Fruit fly (Drosophila melanogaster): ENCODE measurements around the gene obst-H.
A peak's percentile ranks its signal among the peaks of the same experiment; 100 is the strongest.

Gene obst-H

DNA sequence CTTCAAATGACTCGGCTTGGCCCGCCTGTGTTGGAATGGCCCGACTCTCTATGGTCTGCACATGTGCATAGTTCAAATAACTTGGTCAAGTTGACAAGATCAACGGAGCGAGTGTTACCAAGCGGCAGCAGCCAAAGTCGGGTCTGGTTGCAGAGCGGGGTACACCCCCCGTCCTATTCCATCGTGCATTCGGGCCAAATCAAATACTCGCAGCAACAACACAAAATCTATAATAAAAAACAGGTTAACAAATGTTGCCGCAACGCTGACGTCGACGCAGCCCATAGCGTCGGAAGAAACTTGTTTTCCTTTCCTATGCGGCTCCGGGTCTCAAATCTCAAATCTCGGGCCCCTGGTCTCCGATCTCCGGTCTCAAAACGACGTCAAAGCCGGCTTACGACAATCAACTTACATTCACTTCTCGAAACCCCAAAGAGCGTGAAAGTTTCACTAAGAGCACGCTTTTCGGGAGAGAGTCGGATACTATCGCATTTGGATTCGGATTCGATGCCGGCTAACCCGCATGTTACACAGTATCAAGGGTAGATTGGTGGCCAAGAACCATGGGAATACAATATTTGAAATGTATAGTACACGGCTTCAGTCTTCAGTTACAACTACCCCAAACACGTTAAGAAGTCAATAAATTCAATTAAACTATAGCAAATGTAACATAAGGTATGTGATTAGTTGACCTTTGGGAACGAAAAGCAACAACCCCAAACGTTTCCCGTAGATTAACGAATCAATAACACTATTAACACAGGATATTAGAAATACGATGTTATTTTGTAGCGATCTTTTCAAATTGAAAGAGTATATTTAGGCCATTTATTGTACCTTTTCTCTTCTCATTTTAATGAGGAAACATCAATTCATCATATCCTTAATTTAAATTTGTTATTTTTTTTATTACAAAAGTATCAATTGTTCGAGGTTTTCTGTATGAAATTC, 5.5 kb upstream of the obst-H start (continued):
- TF ChIP-seq CG4404 (GFP tag; IDR thresholded peaks at IDR 0.05) = no peak
- TF ChIP-seq vvl (GFP tag; IDR thresholded peaks at IDR 0.05) = peak; percentile 11; the same call in 1 of the 2 replicates
- peak; percentile 48 for TF ChIP-seq Vsx1 (GFP tag; optimal IDR thresholded peaks at IDR 0.05)
- no peak for TF ChIP-seq CrebB (tag; optimal IDR thresholded peaks at IDR 0.05)
- TF ChIP-seq HLH4C (GFP tag; IDR thresholded peaks at IDR 0.05; ENCODE audit: partially characterized antibody) = no peak
- TF ChIP-seq nom (GFP tag; optimal IDR thresholded peaks at IDR 0.05) = no peak
- peak; percentile 17; the same call in 1 of the 3 replicates for TF ChIP-seq CG11695 (GFP tag; IDR thresholded peaks at IDR 0.05)
- TF ChIP-seq CG1529 (GFP tag; optimal IDR thresholded peaks at IDR 0.05) = peak; percentile 62
- no peak for TF ChIP-seq CG2889 (GFP tag; IDR thresholded peaks at IDR 0.05)
- TF ChIP-seq CG11093 (GFP tag; IDR thresholded peaks at IDR 0.05) = 0 out of 3 replicates have a peak, but pooled peaks have one; percentile 16
- peak; percentile 57 for TF ChIP-seq fd96Cb (tag; optimal IDR thresholded peaks at IDR 0.05)
- TF ChIP-seq eve (GFP tag; optimal IDR thresholded peaks at IDR 0.05) = peak in 1 of 2 experiments; percentile 92
- peak; percentile 65 for TF ChIP-seq az2 (GFP tag; optimal IDR thresholded peaks at IDR 0.05)
- peak; percentile 48; the same call in 1 of the 2 replicates for TF ChIP-seq aop (GFP tag; IDR thresholded peaks at IDR 0.05)
- TF ChIP-seq Med (GFP tag) = peak; percentile 89
- peak; percentile 43 for TF ChIP-seq CG10274 (GFP tag; optimal IDR thresholded peaks at IDR 0.05)
- no peak for TF ChIP-seq NK7.1 (GFP tag; optimal IDR thresholded peaks at IDR 0.05)
- TF ChIP-seq CG10267 (tag; optimal IDR thresholded peaks at IDR 0.05) = peak; percentile 54
- TF ChIP-seq br (optimal IDR thresholded peaks at IDR 0.05) = no peak
- 0 out of 3 replicates have a peak, but pooled peaks have one; percentile 16 for TF ChIP-seq Dbx (GFP tag; IDR thresholded peaks at IDR 0.05)
- TF ChIP-seq Blimp-1 (GFP tag; optimal IDR thresholded peaks at IDR 0.05) = peak; percentile 16
- TF ChIP-seq Oaz (GFP tag; IDR thresholded peaks at IDR 0.05) = no peak
- peak; percentile 72 for TF ChIP-seq Xbp1 (GFP tag; optimal IDR thresholded peaks at IDR 0.05)
- TF ChIP-seq CG2199 (GFP tag; IDR thresholded peaks at IDR 0.05) = peak; percentile 10; the same call in 1 of the 3 replicates
- no peak for TF ChIP-seq CG5953 (GFP tag; IDR thresholded peaks at IDR 0.05)
- TF ChIP-seq sc (optimal IDR thresholded peaks at IDR 0.05) = no peak
- TF ChIP-seq sc (GFP tag; optimal IDR thresholded peaks at IDR 0.05) = peak; percentile 39
- peak; percentile 65 for TF ChIP-seq Ssrp (tag; optimal IDR thresholded peaks at IDR 0.05)
- TF ChIP-seq Ets65A (GFP tag) = peak; percentile 93
- TF ChIP-seq CG16813 (GFP tag; IDR thresholded peaks at IDR 0.05; ENCODE audit: partially characterized antibody) = no peak
- TF ChIP-seq CG17612 (GFP tag; IDR thresholded peaks at IDR 0.05) = no peak
- TF ChIP-seq wdn (GFP tag; IDR thresholded peaks at IDR 0.05) = no peak
- TF ChIP-seq slou (GFP tag; optimal IDR thresholded peaks at IDR 0.05) = peak; percentile 28
- TF ChIP-seq CG8290 (GFP tag; optimal IDR thresholded peaks at IDR 0.05) = peak; percentile 41
- peak in 1 of 2 experiments; percentile 46 for TF ChIP-seq CG8290 (tag; optimal IDR thresholded peaks at IDR 0.05)
- TF ChIP-seq Nf-YC (tag; optimal IDR thresholded peaks at IDR 0.05) = peak; percentile 57
- TF ChIP-seq CG11456 (GFP tag; IDR thresholded peaks at IDR 0.05) = peak; percentile 49; the same call in 1 of the 3 replicates
- no peak for TF ChIP-seq CG4854 (GFP tag; optimal IDR thresholded peaks at IDR 0.05)
- TF ChIP-seq crol (GFP tag; IDR thresholded peaks at IDR 0.05) = peak; percentile 83
- TF ChIP-seq NC2β (GFP tag; optimal IDR thresholded peaks at IDR 0.05) = peak; percentile 31
- TF ChIP-seq Camta (GFP tag; optimal IDR thresholded peaks at IDR 0.05) = peak; percentile 51
- TF ChIP-seq Hr51 (GFP tag; optimal IDR thresholded peaks at IDR 0.05) = peak in 1 of 2 experiments; percentile 77
- no peak for TF ChIP-seq Dfd (GFP tag; optimal IDR thresholded peaks at IDR 0.05)
- TF ChIP-seq CG18599 (GFP tag; optimal IDR thresholded peaks at IDR 0.05) = peak; percentile 66
- TF ChIP-seq CG14710 (tag; optimal IDR thresholded peaks at IDR 0.05) = peak; percentile 65
- peak; percentile 53 for TF ChIP-seq nerfin-1 (tag; optimal IDR thresholded peaks at IDR 0.05)
- TF ChIP-seq CG4282 (GFP tag; optimal IDR thresholded peaks at IDR 0.05) = no peak
- peak in 1 of 2 experiments; percentile 68 for TF ChIP-seq Trl (optimal IDR thresholded peaks at IDR 0.05)
- no peak for TF ChIP-seq Trl (GFP tag; optimal IDR thresholded peaks at IDR 0.05)
- no peak for TF ChIP-seq Tbp (GFP tag; optimal IDR thresholded peaks at IDR 0.05)

All from whole organism, embryonic.